Worm (Caenorhabditis elegans) whole organism, midembryonic: ENCODE results near the gene sdz-15.

Experiments used
- T22C8.4 ChIP-seq: fragments of 200-800 bp; sonication (Bioruptor generic); IDR thresholded peaks from 2 replicates; pipeline ENCODE4 v1.3.6; 2022; ENCODE audit warnings: missing genetic modification characterization, missing compliant biosample characterization
- cog-1 ChIP-seq: sonication (generic microtip); optimal IDR thresholded peaks from 2 replicates; lab custom pipeline; 2016; ENCODE audit warnings: missing genetic modification characterization, missing compliant biosample characterization
- klf-2 ChIP-seq: fragments of 200-800 bp; sonication (Bioruptor generic); conservative IDR thresholded peaks from 2 replicates; pipeline ENCODE4 v1.3.6; 2022; ENCODE audit warnings: missing genetic modification reagents, missing genetic modification characterization, missing compliant biosample characterization
- med-1 ChIP-seq: sonication (generic microtip); optimal IDR thresholded peaks from 2 replicates; lab custom pipeline; 2017; ENCODE audit warnings: missing genetic modification characterization, mild to moderate bottlenecking, missing compliant biosample characterization, antibody characterized with exemption, missing genetic modification reagents; ENCODE audit not compliant: insufficient read depth
- tab-1 ChIP-seq: fragments of 200-800 bp; sonication (Bioruptor generic); IDR thresholded peaks from 2 replicates; pipeline ENCODE4 v1.3.6; 2022; ENCODE audit warnings: missing genetic modification characterization, missing compliant biosample characterization

DNA sequence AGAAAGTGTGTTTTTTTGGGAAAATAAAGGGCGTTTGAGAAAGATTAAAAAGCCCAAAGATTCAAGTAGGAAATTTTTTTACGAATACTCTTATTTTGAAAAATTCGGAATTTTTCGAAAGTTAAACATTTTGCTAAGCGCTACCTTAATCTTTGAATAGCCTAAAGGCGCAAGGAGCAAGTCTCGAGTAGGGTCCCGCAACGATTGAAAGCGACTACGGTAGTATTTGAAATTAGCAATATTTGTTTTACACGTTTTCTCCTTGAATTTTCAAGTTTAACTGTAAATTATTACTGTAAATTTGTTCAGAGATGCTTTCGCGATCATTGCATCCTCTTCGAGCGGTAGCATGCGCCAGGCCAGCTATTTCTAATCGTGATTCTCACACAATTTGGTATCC, 33.4 kb upstream of the sdz-15 start, which contains the start of gene nduf-2.2:
- TF ChIP-seq med-1 (GFP tag; lab: Kevin White, UChicago) (no peak), cog-1 (tag; lab: Kevin White, UChicago) (no peak), T22C8.4 (GFP tag; lab: Robert Waterston, UW) (no peak), tab-1 (GFP tag; lab: Robert Waterston, UW) (no peak), klf-2 (GFP tag; lab: Robert Waterston, UW) (no peak)
